Fruit fly (Drosophila melanogaster) whole organism, embryonic: ENCODE results near the gene CG13898.

Source experiments
- CG11504 ChIP-seq: fragments of 200-800 bp; sonication (Bioruptor generic); optimal IDR thresholded peaks from 3 replicates; lab custom pipeline; 2019; ENCODE audit warnings: missing biosample characterization, mild to moderate bottlenecking, missing genetic modification characterization, moderate library complexity
- CG12236 ChIP-seq: fragments of 200-800 bp; sonication (Bioruptor generic); optimal IDR thresholded peaks from 2 replicates; lab custom pipeline; 2016; ENCODE audit warnings: missing biosample characterization, missing genetic modification characterization
- CG13624 ChIP-seq: fragments of 200-800 bp; sonication (Bioruptor generic); optimal IDR thresholded peaks from 2 replicates; lab custom pipeline; 2016; ENCODE audit warnings: missing biosample characterization, missing genetic modification characterization
- CG15011 ChIP-seq: fragments of 200-800 bp; sonication (Bioruptor generic); optimal IDR thresholded peaks from 3 replicates; lab custom pipeline; 2018; ENCODE audit warnings: missing biosample characterization, mild to moderate bottlenecking, missing genetic modification characterization
- CG17912 ChIP-seq: fragments of 200-800 bp; sonication (Bioruptor generic); optimal IDR thresholded peaks from 2 replicates; lab custom pipeline; 2018; ENCODE audit warnings: missing biosample characterization, mild to moderate bottlenecking, missing genetic modification characterization
- CG1832 ChIP-seq: fragments of 200-800 bp; sonication (Bioruptor generic); optimal IDR thresholded peaks from 2 replicates; lab custom pipeline; 2017; ENCODE audit warnings: missing biosample characterization, mild to moderate bottlenecking, missing genetic modification characterization, inconsistent platforms
- CG2199 ChIP-seq: fragments of 200-800 bp; sonication (Bioruptor generic); IDR thresholded peaks from 3 replicates; pipeline ENCODE4 v1.3.6; 2022; ENCODE audit warnings: missing biosample characterization, missing genetic modification characterization
- CG30020 ChIP-seq: fragments of 200-800 bp; optimal IDR thresholded peaks from 2 replicates; lab custom pipeline; 2019; ENCODE audit warnings: missing biosample characterization, mild to moderate bottlenecking, missing genetic modification characterization, moderate library complexity
- CG4854 ChIP-seq: fragments of 200-800 bp; sonication (Bioruptor generic); optimal IDR thresholded peaks from 2 replicates; lab custom pipeline; 2016; ENCODE audit warnings: missing biosample characterization, missing genetic modification characterization, inconsistent platforms
- CG6689 ChIP-seq: fragments of 200-800 bp; sonication (Bioruptor generic); IDR thresholded peaks from 2 replicates; pipeline ENCODE4 v1.3.6; 2022; ENCODE audit warnings: missing biosample characterization, missing genetic modification characterization
- CG9876 ChIP-seq: fragments of 200-800 bp; sonication (Bioruptor generic); optimal IDR thresholded peaks from 2 replicates; lab custom pipeline; 2016; ENCODE audit warnings: missing biosample characterization, missing genetic modification characterization
- CHES-1-like ChIP-seq: fragments of 200-800 bp; sonication (Bioruptor generic); optimal IDR thresholded peaks from 2 replicates; lab custom pipeline; 2016; ENCODE audit warnings: missing biosample characterization, missing genetic modification characterization
- Ets65A ChIP-seq: fragments of 200-800 bp; sonication (Bioruptor generic); peaks from one replicate; lab custom pipeline; 2016; ENCODE audit warnings: missing biosample characterization, missing genetic modification characterization
- Ets97D ChIP-seq: fragments of 200-800 bp; sonication (Bioruptor generic); optimal IDR thresholded peaks from 3 replicates; lab custom pipeline; 2016; ENCODE audit warnings: missing biosample characterization, missing genetic modification characterization
- Jarid2 ChIP-seq: fragments of 200-800 bp; sonication (Bioruptor generic); optimal IDR thresholded peaks from 3 replicates; lab custom pipeline; 2017; ENCODE audit warnings: mild to moderate bottlenecking, missing biosample characterization, missing genetic modification reagents, missing genetic modification characterization
- Med ChIP-seq: fragments of 200-800 bp; sonication (Bioruptor generic); peaks from one replicate; lab custom pipeline; 2016; ENCODE audit warnings: missing biosample characterization, missing genetic modification characterization, mild to moderate bottlenecking, inconsistent platforms, moderate library complexity
- NfI ChIP-seq: fragments of 200-800 bp; sonication (Bioruptor generic); optimal IDR thresholded peaks from 3 replicates; lab custom pipeline; 2018; ENCODE audit warnings: missing biosample characterization, mild to moderate bottlenecking, missing genetic modification characterization, moderate library complexity
- Ravus ChIP-seq: fragments of 200-800 bp; sonication (Bioruptor generic); IDR thresholded peaks from 2 replicates; pipeline ENCODE4 v1.3.6; 2022; ENCODE audit warnings: missing biosample characterization, missing genetic modification characterization
- Trl ChIP-seq, 3 experiments: fragments of >200 bp in 2 of 3; fragments of 200-800 bp in 1 of 3; sonication (Bioruptor generic) in 1 of 3; optimal IDR thresholded peaks; 2 replicates in 1 of 3; 3 replicates in 2 of 3; lab custom pipeline; 2016 to 2017; ENCODE audit warnings: missing biosample characterization in 1 of 3, missing genetic modification characterization in 1 of 3
- Vsx1 ChIP-seq: fragments of 200-800 bp; sonication (Bioruptor generic); optimal IDR thresholded peaks from 2 replicates; lab custom pipeline; 2017; ENCODE audit warnings: missing biosample characterization, mild to moderate bottlenecking, missing genetic modification characterization, missing genetic modification reagents
- Xbp1 ChIP-seq: fragments of 200-800 bp; sonication (Bioruptor generic); optimal IDR thresholded peaks from 3 replicates; lab custom pipeline; 2016; ENCODE audit warnings: missing biosample characterization, mild to moderate bottlenecking, missing genetic modification characterization
- abd-A ChIP-seq: fragments of 200-800 bp; sonication (Bioruptor generic); optimal IDR thresholded peaks from 3 replicates; lab custom pipeline; 2019; ENCODE audit warnings: missing biosample characterization, mild to moderate bottlenecking, missing genetic modification characterization, moderate library complexity
- aop ChIP-seq: fragments of 200-800 bp; sonication (Bioruptor generic); IDR thresholded peaks from 2 replicates; pipeline ENCODE4 v1.3.6; 2022; ENCODE audit warnings: missing biosample characterization, missing genetic modification characterization
- bbx ChIP-seq: fragments of 200-800 bp; sonication (Bioruptor generic); IDR thresholded peaks from 2 replicates; pipeline ENCODE4 v1.3.6; 2022; ENCODE audit warnings: missing biosample characterization, missing genetic modification characterization; ENCODE audit not compliant: partially characterized antibody
- btn ChIP-seq: fragments of 200-800 bp; sonication (Bioruptor generic); optimal IDR thresholded peaks from 2 replicates; lab custom pipeline; 2016; ENCODE audit warnings: missing biosample characterization, missing genetic modification characterization
- cad ChIP-seq: fragments of >200 bp; optimal IDR thresholded peaks from 2 replicates; lab custom pipeline; 2017; ENCODE audit warnings: missing biosample characterization, missing genetic modification characterization
- crc ChIP-seq: fragments of 200-800 bp; sonication (Bioruptor generic); optimal IDR thresholded peaks from 2 replicates; lab custom pipeline; 2016; ENCODE audit warnings: missing biosample characterization, missing genetic modification characterization
- crol ChIP-seq: fragments of 200-800 bp; sonication (Bioruptor generic); IDR thresholded peaks from 2 replicates; pipeline ENCODE4 v1.3.6; 2022; ENCODE audit warnings: missing biosample characterization, missing genetic modification characterization
- da ChIP-seq: fragments of 200-800 bp; sonication (Bioruptor generic); optimal IDR thresholded peaks from 2 replicates; lab custom pipeline; 2016; ENCODE audit warnings: missing biosample characterization, missing genetic modification characterization
- dan ChIP-seq: fragments of 200-800 bp; sonication (Bioruptor generic); IDR thresholded peaks from 2 replicates; pipeline ENCODE4 v1.3.6; 2022; ENCODE audit warnings: missing biosample characterization, missing genetic modification characterization
- ham ChIP-seq: fragments of 200-800 bp; sonication (Bioruptor generic); IDR thresholded peaks from 2 replicates; pipeline ENCODE4 v1.3.6; 2022; ENCODE audit warnings: missing biosample characterization, missing genetic modification characterization
- hb ChIP-seq: fragments of 200-800 bp; sonication (Bioruptor generic); IDR thresholded peaks from 3 replicates; pipeline ENCODE4 v1.3.6; 2022; ENCODE audit warnings: missing biosample characterization, missing genetic modification characterization; ENCODE audit not compliant: partially characterized antibody
- klu ChIP-seq: fragments of 200-800 bp; sonication (Bioruptor generic); IDR thresholded peaks from 2 replicates; pipeline ENCODE4 v1.3.6; 2022; ENCODE audit warnings: missing biosample characterization, missing genetic modification characterization
- lov ChIP-seq, 2 experiments: fragments of 200-800 bp in 1 of 2; fragments of >200 bp in 1 of 2; sonication (Bioruptor generic) in 1 of 2; IDR thresholded peaks in 1 of 2; optimal IDR thresholded peaks in 1 of 2; 2 replicates in 1 of 2; 3 replicates in 1 of 2; pipeline versions ENCODE4 v1.3.6 to Lab custom; 2017 to 2022; ENCODE audit warnings: missing biosample characterization in 1 of 2, missing genetic modification characterization in 1 of 2
- maf-S ChIP-seq: fragments of 200-800 bp; sonication (Bioruptor generic); optimal IDR thresholded peaks from 2 replicates; lab custom pipeline; 2016; ENCODE audit warnings: missing biosample characterization, missing genetic modification characterization
- oc ChIP-seq: fragments of 200-800 bp; sonication (Bioruptor generic); optimal IDR thresholded peaks from 2 replicates; lab custom pipeline; 2018; ENCODE audit warnings: missing biosample characterization, mild to moderate bottlenecking, missing genetic modification characterization, moderate library complexity
- onecut ChIP-seq: fragments of 200-800 bp; sonication (Bioruptor generic); IDR thresholded peaks from 2 replicates; pipeline ENCODE4 v1.3.6; 2022; ENCODE audit warnings: missing biosample characterization, missing genetic modification characterization
- org-1 ChIP-seq: fragments of 200-800 bp; sonication (Bioruptor generic); optimal IDR thresholded peaks from 2 replicates; lab custom pipeline; 2017; ENCODE audit warnings: missing biosample characterization, missing genetic modification characterization
- otp ChIP-seq: fragments of 200-800 bp; sonication (Bioruptor generic); IDR thresholded peaks from 3 replicates; pipeline ENCODE4, ENCODE4 v1.3.6; 2022; ENCODE audit warnings: missing biosample characterization, missing genetic modification characterization
- pita ChIP-seq: fragments of 200-800 bp; sonication (Bioruptor generic); optimal IDR thresholded peaks from 2 replicates; lab custom pipeline; 2017; ENCODE audit warnings: missing biosample characterization, mild to moderate bottlenecking, missing genetic modification characterization
- pros ChIP-seq: fragments of 200-800 bp; sonication (Bioruptor generic); optimal IDR thresholded peaks from 3 replicates; lab custom pipeline; 2019; ENCODE audit warnings: missing biosample characterization, mild to moderate bottlenecking, missing genetic modification characterization, moderate library complexity
- seq ChIP-seq: fragments of 200-800 bp; sonication (Bioruptor generic); IDR thresholded peaks from 2 replicates; pipeline ENCODE4 v1.3.6; 2022; ENCODE audit warnings: missing biosample characterization, missing genetic modification characterization
- sima ChIP-seq: fragments of 200-800 bp; sonication (Bioruptor generic); optimal IDR thresholded peaks from 2 replicates; lab custom pipeline; 2016; ENCODE audit warnings: missing biosample characterization, missing genetic modification characterization
- tio ChIP-seq: fragments of 200-800 bp; sonication (Bioruptor generic); optimal IDR thresholded peaks from 2 replicates; lab custom pipeline; 2017; ENCODE audit warnings: missing biosample characterization, missing genetic modification characterization, inconsistent platforms
- toy ChIP-seq: fragments of 200-800 bp; sonication (Bioruptor generic); IDR thresholded peaks from 2 replicates; pipeline ENCODE4 v1.3.6; 2022; ENCODE audit warnings: missing biosample characterization, missing genetic modification characterization
- wek ChIP-seq: fragments of 200-800 bp; sonication (Bioruptor generic); optimal IDR thresholded peaks from 3 replicates; lab custom pipeline; 2018; ENCODE audit warnings: missing biosample characterization, mild to moderate bottlenecking, missing genetic modification characterization, moderate library complexity
- wor ChIP-seq: fragments of 200-800 bp; sonication (Bioruptor generic); IDR thresholded peaks from 2 replicates; pipeline ENCODE4 v1.3.6; 2022; ENCODE audit warnings: missing biosample characterization, missing genetic modification characterization
- zen ChIP-seq: fragments of 200-800 bp; sonication (Bioruptor generic); optimal IDR thresholded peaks from 3 replicates; lab custom pipeline; 2018; ENCODE audit warnings: missing biosample characterization, mild to moderate bottlenecking, missing genetic modification characterization, moderate library complexity
- zfh1 ChIP-seq: fragments of 200-800 bp; sonication (Bioruptor generic); IDR thresholded peaks from 3 replicates; pipeline ENCODE4 v1.3.6; 2022; ENCODE audit warnings: missing biosample characterization, missing genetic modification characterization

CG13898 gene

dm6 chr3L:780867-781701 is 22.8 kb downstream of the CG13898 start (continued):
- peak; percentile 47 for TF ChIP-seq wek (GFP tag; lab: Kevin White, UChicago)
- no peak for TF ChIP-seq bbx (GFP tag; lab: Robert Waterston, UW)
- TF ChIP-seq zen (tag; lab: Kevin White, UChicago) = peak; percentile 43
- TF ChIP-seq dan (GFP tag; lab: Robert Waterston, UW) = peak; percentile 58; the same call in 1 of the 2 replicates
- TF ChIP-seq onecut (GFP tag; lab: Robert Waterston, UW) = peak; percentile 89
- TF ChIP-seq Ets97D = peak; percentile 49
- peak; percentile 88 for TF ChIP-seq tio (GFP tag; lab: Kevin White, UChicago)
- TF ChIP-seq CG30020 (tag; lab: Kevin White, UChicago) = peak; percentile 59
- TF ChIP-seq seq (GFP tag; lab: Robert Waterston, UW) = peak; percentile 97
- TF ChIP-seq Trl (optimal IDR thresholded peaks at IDR 0.05; lab: Kevin White, UChicago) = no peak
- TF ChIP-seq Trl (GFP tag; optimal IDR thresholded peaks at IDR 0.05; lab: Kevin White, UChicago) = peak; percentile 72
- peak; percentile 93 for TF ChIP-seq NfI (GFP tag; lab: Kevin White, UChicago)
- TF ChIP-seq otp = peak; percentile 91
- peak; percentile 70 for TF ChIP-seq CG4854 (GFP tag; lab: Kevin White, UChicago)
- no peak for TF ChIP-seq CG1832
- peak; percentile 86 for TF ChIP-seq Ravus (GFP tag; lab: Robert Waterston, UW)
- no peak for TF ChIP-seq CG12236 (GFP tag; lab: Kevin White, UChicago)
- TF ChIP-seq klu (GFP tag; lab: Robert Waterston, UW) = peak; percentile 91
- TF ChIP-seq crol (GFP tag; lab: Robert Waterston, UW) = peak; percentile 92
- TF ChIP-seq wor (GFP tag; lab: Robert Waterston, UW) = peak; percentile 93
- TF ChIP-seq maf-S = peak; percentile 73
- peak; percentile 82 for TF ChIP-seq Vsx1
- peak; percentile 89 for TF ChIP-seq toy (GFP tag; lab: Robert Waterston, UW)
- peak; percentile 90 for TF ChIP-seq CG11504
- no peak for TF ChIP-seq btn (GFP tag; lab: Kevin White, UChicago)
- peak; percentile 69 for TF ChIP-seq CG15011
- peak; percentile 4 for TF ChIP-seq crc (GFP tag; lab: Kevin White, UChicago)
- TF ChIP-seq org-1 (GFP tag; lab: Kevin White, UChicago) = peak; percentile 91
- no peak for TF ChIP-seq CG9876 (GFP tag; lab: Kevin White, UChicago)
- peak; percentile 57 for TF ChIP-seq CHES-1-like
- TF ChIP-seq CG6689 = peak; percentile 96
- peak; percentile 97 for TF ChIP-seq zfh1 (GFP tag; lab: Robert Waterston, UW)
- TF ChIP-seq sima (GFP tag; lab: Kevin White, UChicago) = no peak
- peak; percentile 93 for TF ChIP-seq oc (tag; lab: Kevin White, UChicago)
- peak; percentile 90 for TF ChIP-seq ham (GFP tag; lab: Robert Waterston, UW)
- TF ChIP-seq CG13624 = peak; percentile 75
- TF ChIP-seq hb (GFP tag; lab: Robert Waterston, UW) = no peak
- TF ChIP-seq pita (GFP tag; lab: Kevin White, UChicago) = no peak
- TF ChIP-seq pros = no peak
- TF ChIP-seq Xbp1 (GFP tag; lab: Kevin White, UChicago) = peak; percentile 94
- peak; percentile 80; the same call in 1 of the 2 replicates for TF ChIP-seq aop
- TF ChIP-seq abd-A (tag; lab: Kevin White, UChicago) = no peak
- no peak for TF ChIP-seq da
- peak; percentile 96 for TF ChIP-seq Med (GFP tag; lab: Kevin White, UChicago)
- no peak for TF ChIP-seq cad (GFP tag; lab: Kevin White, UChicago)
- TF ChIP-seq Jarid2 (GFP tag; lab: Kevin White, UChicago) = peak; percentile 52
- peak; percentile 94 for TF ChIP-seq Ets65A (GFP tag; lab: Kevin White, UChicago)
- peak; percentile 90 for TF ChIP-seq CG2199 (GFP tag; lab: Robert Waterston, UW)
- TF ChIP-seq CG17912 (GFP tag; lab: Kevin White, UChicago) = peak; percentile 70
- TF ChIP-seq lov (optimal IDR thresholded peaks at IDR 0.05; lab: Kevin White, UChicago) = no peak
- peak; percentile 94 for TF ChIP-seq lov (GFP tag; IDR thresholded peaks at IDR 0.05; lab: Robert Waterston, UW)
